Worm (Caenorhabditis elegans): Measurements from ENCODE around the gene sop-2.

Gene sop-2

ce11 chrII:12353816-12354215 is 14.1 kb downstream of the sop-2 start:
- no peak for TF ChIP-seq gmeb-1 (tag; optimal IDR thresholded peaks at IDR 0.05)
- TF ChIP-seq unc-62 (GFP tag; optimal IDR thresholded peaks at IDR 0.05): no peak
- TF ChIP-seq lin-39 (tag; optimal IDR thresholded peaks at IDR 0.05): no peak
- TF ChIP-seq ceh-16 (tag; optimal IDR thresholded peaks at IDR 0.05): no peak
- TF ChIP-seq elt-1 (tag; optimal IDR thresholded peaks at IDR 0.05): no peak
- no peak for TF ChIP-seq ztf-4 (tag; optimal IDR thresholded peaks at IDR 0.05)
- no peak for TF ChIP-seq nhr-77 (tag; optimal IDR thresholded peaks at IDR 0.05)
- TF ChIP-seq nhr-21 (tag; optimal IDR thresholded peaks at IDR 0.05): no peak
- no peak for TF ChIP-seq skn-1 (tag; optimal IDR thresholded peaks at IDR 0.05)
- TF ChIP-seq nhr-10 (tag; optimal IDR thresholded peaks at IDR 0.05): no peak
- no peak for TF ChIP-seq nhr-23 (tag; optimal IDR thresholded peaks at IDR 0.05)
- TF ChIP-seq unc-55 (GFP tag; optimal IDR thresholded peaks at IDR 0.05): no peak
- no peak for TF ChIP-seq nhr-6 (tag; optimal IDR thresholded peaks at IDR 0.05)
- no peak for TF ChIP-seq ztf-1 (GFP tag; conservative IDR thresholded peaks at IDR 0.05)
- no peak for TF ChIP-seq dmd-4 (tag; optimal IDR thresholded peaks at IDR 0.05)
- TF ChIP-seq C34F6.9 (tag; optimal IDR thresholded peaks at IDR 0.05): peak; percentile 33
- no peak for TF ChIP-seq ZK546.5 (tag; optimal IDR thresholded peaks at IDR 0.05)
- peak; percentile 60 for TF ChIP-seq crh-2 (tag; optimal IDR thresholded peaks at IDR 0.05)
- peak; percentile 34 for TF ChIP-seq nhr-129 (tag; optimal IDR thresholded peaks at IDR 0.05)
- TF ChIP-seq ztf-11 (tag; optimal IDR thresholded peaks at IDR 0.05): no peak
- no peak for TF ChIP-seq F13H6.1 (tag; optimal IDR thresholded peaks at IDR 0.05)
- no peak for TF ChIP-seq blmp-1 (tag; optimal IDR thresholded peaks at IDR 0.05; ENCODE audit: insufficient read depth)
- TF ChIP-seq lsy-2 (tag; optimal IDR thresholded peaks at IDR 0.05): no peak

- TF ChIP-seq R02D3.7 (tag; optimal IDR thresholded peaks at IDR 0.05) (no peak), F13H6.1 (tag; optimal IDR thresholded peaks at IDR 0.05) (no peak), unc-62 (GFP tag; optimal IDR thresholded peaks at IDR 0.05) (no peak), ceh-16 (tag; optimal IDR thresholded peaks at IDR 0.05) (no peak), mbf-1 (tag; optimal IDR thresholded peaks at IDR 0.05) (no peak), Y55F3AM.14 (GFP tag; optimal IDR thresholded peaks at IDR 0.05) (no peak), lin-11 (tag; optimal IDR thresholded peaks at IDR 0.05) (no peak), nhr-237 (tag; optimal IDR thresholded peaks at IDR 0.05) (no peak), ztf-4 (tag; optimal IDR thresholded peaks at IDR 0.05) (no peak), elt-1 (tag; optimal IDR thresholded peaks at IDR 0.05) (no peak)
Observed at ce11 chrII:12362262-12362661, 22.5 kb downstream of the sop-2 start.

- TF ChIP-seq aly-2 (tag; optimal IDR thresholded peaks at IDR 0.05) (no peak), nhr-23 (tag; optimal IDR thresholded peaks at IDR 0.05) (no peak), mdl-1 (tag; optimal IDR thresholded peaks at IDR 0.05) (no peak), unc-55 (GFP tag; optimal IDR thresholded peaks at IDR 0.05) (no peak), unc-62 (GFP tag; optimal IDR thresholded peaks at IDR 0.05) (no peak), Y55F3AM.14 (GFP tag; optimal IDR thresholded peaks at IDR 0.05) (no peak), skn-1 (tag; optimal IDR thresholded peaks at IDR 0.05) (no peak), lin-39 (tag; optimal IDR thresholded peaks at IDR 0.05) (no peak), mab-5 (tag; optimal IDR thresholded peaks at IDR 0.05) (no peak), peb-1 (tag; optimal IDR thresholded peaks at IDR 0.05) (no peak), nhr-12 (tag; optimal IDR thresholded peaks at IDR 0.05) (no peak), egl-27 (tag; optimal IDR thresholded peaks at IDR 0.05) (no peak), mbf-1 (tag; optimal IDR thresholded peaks at IDR 0.05) (no peak), unc-39 (tag; optimal IDR thresholded peaks at IDR 0.05) (no peak), nhr-10 (tag; optimal IDR thresholded peaks at IDR 0.05) (no peak), sma-3 (GFP tag; optimal IDR thresholded peaks at IDR 0.05) (no peak), gmeb-1 (tag; optimal IDR thresholded peaks at IDR 0.05) (no peak)
Observed at ce11 chrII:12369202-12369601, 29.5 kb downstream of the sop-2 start.

ce11 chrII:12373921-12374320 is 34.2 kb downstream of the sop-2 start:
- TF ChIP-seq nhr-129 (tag; optimal IDR thresholded peaks at IDR 0.05) (peak; percentile 32), zag-1 (tag; optimal IDR thresholded peaks at IDR 0.05) (peak; percentile 50), unc-55 (GFP tag; optimal IDR thresholded peaks at IDR 0.05) (peak; percentile 25), lsy-2 (tag; optimal IDR thresholded peaks at IDR 0.05) (no peak), skn-1 (tag; optimal IDR thresholded peaks at IDR 0.05) (no peak)

All from whole organism, L2 larva.